Worm (Caenorhabditis elegans) whole organism, L4 larva: ENCODE measurements around the gene eral-1.

Source experiments
- R02D3.7 ChIP-seq: fragments of 150-350 bp; sonication (generic microtip); optimal IDR thresholded peaks from 3 replicates; lab custom pipeline; 2014; ENCODE audit warnings: missing biosample characterization, missing genetic modification characterization
- hmg-1.1 ChIP-seq: fragments of 200-800 bp; sonication (Bioruptor generic); IDR thresholded peaks from 2 replicates; pipeline ENCODE4 v1.3.6; 2022; ENCODE audit warnings: missing genetic modification reagents, missing genetic modification characterization, missing compliant biosample characterization
- lim-7 ChIP-seq: fragments of 200-800 bp; sonication (Bioruptor generic); IDR thresholded peaks from 2 replicates; pipeline ENCODE4 v1.3.6; 2022; ENCODE audit warnings: missing genetic modification characterization, missing compliant biosample characterization
- lsy-2 ChIP-seq, 2 experiments: fragments of 150-350 bp in 1 of 2; sonication (generic microtip) in 1 of 2; optimal IDR thresholded peaks; 2 replicates each; lab custom pipeline; 2014 to 2017; ENCODE audit warnings: missing biosample characterization in 2 of 2, missing genetic modification characterization in 2 of 2
- mxl-2 ChIP-seq: fragments of 200-800 bp; sonication (Bioruptor generic); conservative IDR thresholded peaks from 2 replicates; pipeline ENCODE4 v1.3.6; 2022; ENCODE audit warnings: missing genetic modification reagents, missing genetic modification characterization, missing compliant biosample characterization
- nhr-237 ChIP-seq: sonication (generic microtip); optimal IDR thresholded peaks from 2 replicates; lab custom pipeline; 2017; ENCODE audit warnings: missing biosample characterization, missing genetic modification characterization
- nhr-48 ChIP-seq: sonication (generic microtip); optimal IDR thresholded peaks from 2 replicates; lab custom pipeline; 2016; ENCODE audit warnings: mild to moderate bottlenecking, missing genetic modification characterization, missing compliant biosample characterization
- nhr-76 ChIP-seq: fragments of 150-350 bp; optimal IDR thresholded peaks from 2 replicates; lab custom pipeline; 2014; ENCODE audit warnings: missing biosample characterization, missing genetic modification characterization
- nhr-77 ChIP-seq: fragments of 150-350 bp; optimal IDR thresholded peaks from 2 replicates; lab custom pipeline; 2014; ENCODE audit warnings: missing biosample characterization, missing genetic modification characterization
- pha-4 ChIP-seq, 2 experiments: fragments of 150-350 bp in 1 of 2; fragments of 200-800 bp in 1 of 2; sonication (Bioruptor generic) in 1 of 2; IDR thresholded peaks in 1 of 2; optimal IDR thresholded peaks in 1 of 2; 2 replicates each; pipeline versions ENCODE4 v1.3.6 to Lab custom; 2014 to 2022; ENCODE audit warnings: missing genetic modification characterization in 2 of 2, missing genetic modification reagents in 2 of 2, missing biosample characterization in 1 of 2, missing compliant biosample characterization in 1 of 2
- skn-1 ChIP-seq: fragments of 150-350 bp; optimal IDR thresholded peaks from 2 replicates; lab custom pipeline; 2014; ENCODE audit warnings: missing biosample characterization, missing genetic modification characterization
- unc-62 ChIP-seq, 3 experiments: fragments of 150-350 bp in 1 of 3; sonication (generic microtip); optimal IDR thresholded peaks in 2 of 3; peaks in 1 of 3; 1 replicate in 1 of 3; 2 replicates in 2 of 3; lab custom pipeline; 2014 to 2017; ENCODE audit warnings: missing biosample characterization in 3 of 3, missing genetic modification characterization in 3 of 3, missing genetic modification reagents in 3 of 3, missing genotype in 1 of 3
- vab-7 ChIP-seq: fragments of 200-800 bp; sonication (Bioruptor generic); IDR thresholded peaks from 2 replicates; pipeline ENCODE4 v1.3.6; 2022; ENCODE audit warnings: missing genetic modification reagents, missing genetic modification characterization, missing compliant biosample characterization

ce11 chrII:9557437-9558150 is 32.0 kb downstream of the eral-1 start, which contains the start of gene zfp-2:
- TF ChIP-seq lim-7 (GFP tag; lab: Robert Waterston, UW) (no peak), nhr-77 (tag; lab: Kevin White, UChicago) (no peak), nhr-237 (no peak), mxl-2 (GFP tag; lab: Robert Waterston, UW) (no peak), pha-4 (GFP tag; IDR thresholded peaks at IDR 0.05; lab: Robert Waterston, UW) (no peak), pha-4 (tag; optimal IDR thresholded peaks at IDR 0.05; lab: Kevin White, UChicago) (no peak), lsy-2 (tag; optimal IDR thresholded peaks at IDR 0.05; lab: Kevin White, UChicago) (no peak), unc-62 (GFP tag; optimal IDR thresholded peaks at IDR 0.05 in 1 of 2; lab: Kevin White, UChicago) (peak in 1 of 2 experiments; percentile 65), unc-62 (tag; optimal IDR thresholded peaks at IDR 0.05; lab: Kevin White, UChicago) (no peak), skn-1 (tag; lab: Kevin White, UChicago) (no peak), nhr-48 (tag; lab: Kevin White, UChicago) (no peak), nhr-76 (tag; lab: Kevin White, UChicago) (no peak), vab-7 (GFP tag; lab: Robert Waterston, UW) (no peak), hmg-1.1 (GFP tag; lab: Robert Waterston, UW) (no peak), R02D3.7 (peak; percentile 62)
